Worm (Caenorhabditis elegans) whole organism, early embryonic: Measurements from ENCODE around the gene Y53F4B.24.
"Not testable (repeated sequence)": the region's sequence is repeated elsewhere in the genome, so short reads cannot be mapped to it uniquely, and the experiment has no call there.

Experiments used
- B0310.2 ChIP-seq: sonication (generic microtip); optimal IDR thresholded peaks from 2 replicates; lab custom pipeline; 2016; ENCODE audit warnings: mild to moderate bottlenecking, missing genetic modification characterization, missing compliant biosample characterization
- F13C5.2 ChIP-seq: sonication (generic microtip); optimal IDR thresholded peaks from 2 replicates; lab custom pipeline; 2017; ENCODE audit warnings: mild to moderate bottlenecking, missing genetic modification characterization, inconsistent platforms, missing compliant biosample characterization
- aly-1 ChIP-seq: sonication (generic microtip); optimal IDR thresholded peaks from 2 replicates; lab custom pipeline; 2016; ENCODE audit warnings: missing genetic modification characterization, missing compliant biosample characterization
- ama-1 ChIP-seq: fragments of 150-350 bp; optimal IDR thresholded peaks from 2 replicates; lab custom pipeline; 2014
- ceh-13 ChIP-seq: fragments of 200-800 bp; sonication (Bioruptor generic); optimal IDR thresholded peaks from 2 replicates; lab custom pipeline; 2018; ENCODE audit warnings: mild to moderate bottlenecking, missing genetic modification characterization, missing compliant biosample characterization
- ceh-36 ChIP-seq: sonication (generic microtip); optimal IDR thresholded peaks from 2 replicates; lab custom pipeline; 2016; ENCODE audit warnings: missing genetic modification characterization, inconsistent platforms, missing compliant biosample characterization
- ets-7 ChIP-seq: sonication (generic microtip); optimal IDR thresholded peaks from 2 replicates; lab custom pipeline; 2016; ENCODE audit warnings: missing genotype, missing genetic modification characterization, missing compliant biosample characterization
- flt-1 ChIP-seq: fragments of 200-800 bp; sonication (Bioruptor generic); IDR thresholded peaks from 2 replicates; pipeline ENCODE4 v1.3.6; 2022; ENCODE audit warnings: missing genetic modification characterization, missing compliant biosample characterization
- hmbx-1 ChIP-seq: sonication (generic microtip); optimal IDR thresholded peaks from 2 replicates; lab custom pipeline; 2016; ENCODE audit warnings: mild to moderate bottlenecking, missing genetic modification characterization, missing compliant biosample characterization
- hmg-4 ChIP-seq: fragments of 200-800 bp; sonication (Bioruptor generic); optimal IDR thresholded peaks from 2 replicates; lab custom pipeline; 2018; ENCODE audit warnings: mild to moderate bottlenecking, missing genetic modification characterization, missing compliant biosample characterization
- hnd-1 ChIP-seq: sonication (generic microtip); optimal IDR thresholded peaks from 2 replicates; lab custom pipeline; 2016; ENCODE audit warnings: missing genetic modification characterization, missing compliant biosample characterization
- pes-1 ChIP-seq: fragments of 200-800 bp; sonication (Bioruptor generic); IDR thresholded peaks from 2 replicates; pipeline ENCODE4 v1.3.6; 2022; ENCODE audit warnings: missing genetic modification reagents, missing genetic modification characterization, missing compliant biosample characterization
- scrt-1 ChIP-seq: fragments of 200-800 bp; sonication (Bioruptor generic); IDR thresholded peaks from 2 replicates; pipeline ENCODE4 v1.3.6; 2022; ENCODE audit warnings: missing genetic modification characterization, missing compliant biosample characterization
- sea-1 ChIP-seq: fragments of 200-800 bp; sonication (Bioruptor generic); conservative IDR thresholded peaks from 2 replicates; pipeline ENCODE4 v1.3.6; 2022; ENCODE audit warnings: missing genetic modification characterization, missing compliant biosample characterization
- tbx-11 ChIP-seq: fragments of 200-800 bp; sonication (Bioruptor generic); IDR thresholded peaks from 2 replicates; pipeline ENCODE4 v1.3.6; 2022; ENCODE audit warnings: missing genetic modification characterization, missing compliant biosample characterization
- tbx-37 ChIP-seq: fragments of 200-800 bp; sonication (Bioruptor generic); conservative IDR thresholded peaks from 2 replicates; pipeline ENCODE4 v1.3.6; 2022; ENCODE audit warnings: missing genetic modification reagents, missing genetic modification characterization, missing compliant biosample characterization
- tra-4 ChIP-seq: sonication (generic microtip); optimal IDR thresholded peaks from 2 replicates; lab custom pipeline; 2017; ENCODE audit warnings: missing genetic modification characterization, missing compliant biosample characterization

Y53F4B.24 gene

DNA sequence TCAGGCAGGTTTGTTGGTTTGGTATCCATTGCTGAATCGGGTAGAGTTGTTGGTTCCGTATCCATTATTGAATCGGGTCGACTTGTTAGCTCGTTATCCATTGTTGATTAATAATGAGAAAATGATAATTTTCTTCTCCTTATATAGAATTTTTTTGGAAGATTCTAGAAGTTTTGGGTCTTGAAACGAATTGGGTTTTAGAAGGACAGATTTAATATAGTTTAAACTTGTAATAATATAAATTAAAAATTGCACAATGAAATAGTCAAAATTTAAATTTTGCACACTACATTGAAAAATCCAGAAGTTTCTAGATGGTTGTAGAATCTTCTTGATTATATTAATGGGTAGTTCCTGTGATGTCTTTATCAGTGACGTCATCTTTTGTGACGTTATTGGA is 6.6 kb upstream of the Y53F4B.24 start, which contains the start of gene Y53F4B.26:
Y53F4B.26 (minus strand) TSS at position 101 of the 400 bp plus-strand sequence.
- TF ChIP-seq F13C5.2 (tag; lab: Kevin White, UChicago); ets-7 (tag; lab: Kevin White, UChicago); ceh-13 (GFP tag; lab: Kevin White, UChicago): not testable (repeated sequence)

- TF ChIP-seq tbx-11 (GFP tag; lab: Robert Waterston, UW), result no peak
- TF ChIP-seq flt-1 (GFP tag; lab: Robert Waterston, UW), result no peak
- TF ChIP-seq hmbx-1 (tag; lab: Kevin White, UChicago), result no peak
- no peak for TF ChIP-seq ama-1 (lab: Kevin White, UChicago)
- no peak for TF ChIP-seq tbx-37 (GFP tag; lab: Robert Waterston, UW)
- no peak for TF ChIP-seq ceh-13 (GFP tag; lab: Kevin White, UChicago)
- TF ChIP-seq scrt-1 (GFP tag; lab: Robert Waterston, UW), result no peak
- TF ChIP-seq pes-1 (GFP tag; lab: Robert Waterston, UW), result no peak
- TF ChIP-seq B0310.2 (tag; lab: Kevin White, UChicago), result no peak
- TF ChIP-seq F13C5.2 (tag; lab: Kevin White, UChicago), result no peak
- no peak for TF ChIP-seq hmg-4
- no peak for TF ChIP-seq hnd-1 (tag; lab: Kevin White, UChicago)
- TF ChIP-seq tra-4 (tag; lab: Kevin White, UChicago), result no peak
- TF ChIP-seq ets-7 (tag; lab: Kevin White, UChicago), result no peak
- no peak for TF ChIP-seq sea-1
- TF ChIP-seq aly-1, result no peak
- TF ChIP-seq ceh-36, result no peak
Measured at ce11 chrII:15135886-15136285, 1.7 kb upstream of the Y53F4B.24 start, which contains the start of gene Y53F4B.25. Y53F4B.25 (plus strand) TSS chrII:15136186.

DNA sequence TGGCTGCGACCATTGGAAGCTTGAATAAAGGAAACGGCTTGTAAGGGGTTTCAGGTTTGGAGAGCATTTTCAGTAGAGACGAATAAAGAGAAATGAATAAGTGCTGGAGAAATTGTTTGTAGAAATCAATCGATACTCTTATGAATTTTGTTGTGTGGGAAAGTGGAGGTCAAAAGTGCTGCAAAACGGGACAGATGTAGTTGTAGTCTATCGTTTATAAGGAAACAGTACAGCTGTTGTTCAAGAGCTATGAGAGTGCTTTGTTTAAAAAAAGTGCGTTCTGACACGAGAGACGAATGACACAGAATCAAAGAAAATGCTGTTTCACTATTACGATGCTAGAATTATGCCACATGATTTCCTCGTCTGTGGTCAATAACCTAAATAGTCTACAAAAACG is 3.7 kb downstream of the Y53F4B.24 start, which contains the start of gene Y53F4B.62:
Y53F4B.62 (minus strand) TSS at position 101 of the 400 bp plus-strand sequence.
- no peak for TF ChIP-seq sea-1
- no peak for TF ChIP-seq ama-1 (lab: Kevin White, UChicago)
- TF ChIP-seq ceh-13 (GFP tag; lab: Kevin White, UChicago), result no peak
- no peak for TF ChIP-seq pes-1 (GFP tag; lab: Robert Waterston, UW)
- no peak for TF ChIP-seq aly-1
- TF ChIP-seq tra-4 (tag; lab: Kevin White, UChicago), result no peak
- no peak for TF ChIP-seq hmg-4
- TF ChIP-seq flt-1 (GFP tag; lab: Robert Waterston, UW), result no peak
- TF ChIP-seq scrt-1 (GFP tag; lab: Robert Waterston, UW), result no peak
- no peak for TF ChIP-seq hmbx-1 (tag; lab: Kevin White, UChicago)
- TF ChIP-seq ets-7 (tag; lab: Kevin White, UChicago), result no peak
- no peak for TF ChIP-seq hnd-1 (tag; lab: Kevin White, UChicago)
- TF ChIP-seq tbx-37 (GFP tag; lab: Robert Waterston, UW), result no peak
- no peak for TF ChIP-seq F13C5.2 (tag; lab: Kevin White, UChicago)
- no peak for TF ChIP-seq tbx-11 (GFP tag; lab: Robert Waterston, UW)
- TF ChIP-seq B0310.2 (tag; lab: Kevin White, UChicago), result no peak
- no peak for TF ChIP-seq ceh-36

DNA sequence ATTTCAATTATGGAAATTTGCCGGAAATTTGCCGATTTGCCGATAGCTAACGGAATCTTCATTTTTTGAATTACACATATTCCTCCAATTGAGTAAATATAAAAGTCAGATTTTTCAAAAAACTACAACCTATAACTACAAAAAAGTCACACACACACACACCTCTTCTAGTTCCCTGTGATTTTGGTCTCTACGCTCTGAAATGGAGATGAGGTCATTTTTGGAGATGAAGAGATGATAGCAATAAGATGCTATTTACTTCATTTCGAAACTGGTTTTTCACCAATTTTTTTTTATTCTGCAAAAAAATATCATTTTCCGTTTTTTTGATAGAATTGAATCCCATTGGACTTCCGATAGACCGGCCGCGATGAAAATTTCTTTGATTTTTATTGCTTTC is 10.0 kb downstream of the Y53F4B.24 start, which contains the start of gene Y53F4B.23:
Y53F4B.23 (plus strand) TSS at position 312 of the 400 bp plus-strand sequence.
- TF ChIP-seq scrt-1 (GFP tag; lab: Robert Waterston, UW), result no peak
- no peak for TF ChIP-seq hnd-1 (tag; lab: Kevin White, UChicago)
- no peak for TF ChIP-seq aly-1
- no peak for TF ChIP-seq B0310.2 (tag; lab: Kevin White, UChicago)
- TF ChIP-seq hmg-4, result no peak
- no peak for TF ChIP-seq F13C5.2 (tag; lab: Kevin White, UChicago)
- TF ChIP-seq ceh-13 (GFP tag; lab: Kevin White, UChicago), result no peak
- no peak for TF ChIP-seq ets-7 (tag; lab: Kevin White, UChicago)
- TF ChIP-seq tra-4 (tag; lab: Kevin White, UChicago), result no peak
- no peak for TF ChIP-seq tbx-37 (GFP tag; lab: Robert Waterston, UW)
- no peak for TF ChIP-seq pes-1 (GFP tag; lab: Robert Waterston, UW)
- TF ChIP-seq hmbx-1 (tag; lab: Kevin White, UChicago), result no peak
- TF ChIP-seq ceh-36, result no peak
- no peak for TF ChIP-seq tbx-11 (GFP tag; lab: Robert Waterston, UW)
- TF ChIP-seq sea-1, result no peak
- TF ChIP-seq ama-1 (lab: Kevin White, UChicago), result no peak

DNA sequence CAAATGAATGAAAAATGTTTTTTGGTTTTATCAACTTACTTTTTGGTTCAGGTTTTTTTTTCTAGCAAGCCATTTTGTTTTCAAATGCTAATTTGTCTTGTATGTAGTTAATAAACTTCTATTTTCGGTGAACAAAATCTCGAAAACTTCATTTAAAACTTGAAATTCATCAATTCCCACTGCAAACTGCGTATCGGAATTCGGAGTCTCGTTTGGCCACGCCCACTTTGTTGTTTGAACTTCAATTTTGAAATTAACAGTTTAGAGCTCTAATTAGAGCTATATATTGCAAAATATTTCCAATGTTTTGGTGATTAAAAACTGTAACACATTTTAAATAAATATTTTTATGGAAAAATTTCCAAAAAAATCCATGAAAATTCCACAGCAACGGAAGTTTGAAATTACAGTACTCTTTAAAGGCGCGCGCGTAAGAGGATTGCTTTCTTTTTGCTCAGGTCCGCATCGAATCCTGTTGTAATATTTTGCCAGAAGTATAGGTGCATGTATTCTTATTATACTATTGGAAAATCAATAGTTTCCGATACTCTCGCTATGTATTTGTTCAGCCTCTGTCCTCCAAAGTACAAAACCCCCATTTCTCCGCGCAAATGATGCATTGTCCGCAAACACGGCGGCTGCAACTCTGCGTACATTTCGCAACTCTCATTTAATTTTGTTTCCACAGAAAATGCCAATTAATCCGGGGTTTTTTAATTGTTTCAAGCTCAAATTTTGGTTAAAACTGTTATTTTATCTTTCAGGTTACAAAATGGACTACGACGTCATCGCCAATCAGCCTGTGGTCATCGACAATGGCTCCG is 14.5 kb downstream of the Y53F4B.24 start, which contains the start of gene arp-1:
arp-1 (plus strand) TSS at position 765 of the 824 bp plus-strand sequence.
- TF ChIP-seq hmg-4 (peak; percentile 35), scrt-1 (GFP tag; lab: Robert Waterston, UW) (no peak)

DNA sequence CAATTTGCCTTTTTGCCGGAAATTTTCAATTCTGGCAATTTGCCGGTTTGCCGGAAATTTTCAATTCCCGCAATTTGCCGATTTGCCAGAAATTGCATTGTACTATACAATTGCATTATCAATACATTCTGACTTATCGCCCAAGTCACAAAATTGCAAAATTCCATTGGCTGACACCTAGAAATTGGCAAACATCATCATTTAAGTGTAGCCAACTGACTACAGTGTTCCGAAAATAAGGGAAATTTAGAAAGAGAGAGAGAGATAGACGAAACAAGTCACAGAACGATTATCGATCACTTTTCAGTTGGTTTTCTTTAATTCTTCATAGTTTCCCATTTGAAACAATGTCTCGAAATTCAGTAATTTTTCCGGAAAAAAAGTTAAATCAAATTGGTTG is 22.9 kb downstream of the Y53F4B.24 start:
- TF ChIP-seq ceh-13 (GFP tag; lab: Kevin White, UChicago) (no peak), hnd-1 (tag; lab: Kevin White, UChicago) (no peak), flt-1 (GFP tag; lab: Robert Waterston, UW) (no peak), hmbx-1 (tag; lab: Kevin White, UChicago) (no peak), tra-4 (tag; lab: Kevin White, UChicago) (no peak), tbx-11 (GFP tag; lab: Robert Waterston, UW) (no peak), aly-1 (no peak), ceh-36 (no peak)

ce11 chrII:15109844-15110243 is 24.4 kb downstream of the Y53F4B.24 start, which contains the start of gene Y53F4B.39:
Y53F4B.39 (plus strand) TSS chrII:15110144.
- no peak for TF ChIP-seq ets-7 (tag; lab: Kevin White, UChicago)
